Worm (Caenorhabditis elegans) whole organism, young adult: Measurements from ENCODE around the gene K01G12.3.
A peak's percentile ranks its signal among the peaks of the same experiment; 100 is the strongest.

Experiments used
- B0019.2 ChIP-seq: fragments of 200-800 bp; sonication (Bioruptor generic); conservative IDR thresholded peaks from 2 replicates; pipeline ENCODE4 v1.3.6; 2022; ENCODE audit warnings: missing genetic modification reagents, missing genetic modification characterization, missing compliant biosample characterization
- C06A6.2 ChIP-seq: fragments of 200-800 bp; sonication (Bioruptor generic); conservative IDR thresholded peaks from 2 replicates; pipeline ENCODE4 v1.3.6; 2022; ENCODE audit warnings: missing genetic modification characterization, missing compliant biosample characterization
- F22D6.2 ChIP-seq: sonication (generic microtip); optimal IDR thresholded peaks from 2 replicates; lab custom pipeline; 2016; ENCODE audit warnings: mild to moderate bottlenecking, missing genetic modification characterization, missing compliant biosample characterization
- F37B4.10 ChIP-seq: fragments of 200-800 bp; sonication (Bioruptor generic); IDR thresholded peaks from 2 replicates; pipeline ENCODE4 v1.3.6; 2022; ENCODE audit warnings: missing genetic modification characterization, missing compliant biosample characterization
- F49E8.2 ChIP-seq: sonication (generic microtip); optimal IDR thresholded peaks from 3 replicates; lab custom pipeline; 2017; ENCODE audit warnings: missing genetic modification characterization, mild to moderate bottlenecking, missing compliant biosample characterization, antibody characterized with exemption, moderate library complexity; ENCODE audit not compliant: insufficient read depth
- F57C9.4 ChIP-seq: sonication (generic microtip); optimal IDR thresholded peaks from 2 replicates; lab custom pipeline; 2017; ENCODE audit warnings: mild to moderate bottlenecking, missing genetic modification characterization, missing compliant biosample characterization
- K11D2.4 ChIP-seq: fragments of 200-800 bp; sonication (Bioruptor generic); IDR thresholded peaks from 2 replicates; pipeline ENCODE4 v1.3.6; 2022; ENCODE audit warnings: missing genetic modification reagents, missing genetic modification characterization, missing compliant biosample characterization
- K12H6.12 ChIP-seq: fragments of 200-800 bp; sonication (Bioruptor generic); optimal IDR thresholded peaks from 2 replicates; lab custom pipeline; 2018; ENCODE audit warnings: mild to moderate bottlenecking, missing genetic modification characterization, missing compliant biosample characterization
- Y79H2A.3 ChIP-seq: fragments of 200-800 bp; sonication (Bioruptor generic); conservative IDR thresholded peaks from 2 replicates; pipeline ENCODE4 v1.3.6; 2022; ENCODE audit warnings: missing genetic modification reagents, missing genetic modification characterization, missing compliant biosample characterization
- akir-1 ChIP-seq: fragments of 200-800 bp; sonication (Bioruptor generic); optimal IDR thresholded peaks from 2 replicates; lab custom pipeline; 2018; ENCODE audit warnings: mild to moderate bottlenecking, missing genetic modification characterization, moderate library complexity, missing compliant biosample characterization
- ama-1 ChIP-seq, 3 experiments: fragments of 150-350 bp in 1 of 3; sonication (generic microtip) in 2 of 3; optimal IDR thresholded peaks; 2 replicates each; lab custom pipeline; 2014 to 2018; ENCODE audit warnings: missing biosample characterization in 2 of 3, missing genetic modification characterization in 2 of 3, missing genetic modification reagents in 2 of 3
- bed-1 ChIP-seq: fragments of 200-800 bp; sonication (Bioruptor generic); IDR thresholded peaks from 2 replicates; pipeline ENCODE4 v1.3.6; 2022; ENCODE audit warnings: missing genetic modification reagents, missing genetic modification characterization, missing compliant biosample characterization
- bed-2 ChIP-seq: fragments of 200-800 bp; sonication (Bioruptor generic); IDR thresholded peaks from 2 replicates; pipeline ENCODE4 v1.3.6; 2022; ENCODE audit warnings: missing genetic modification reagents, missing genetic modification characterization, missing compliant biosample characterization
- ceh-58 ChIP-seq: fragments of 200-800 bp; sonication (Bioruptor generic); IDR thresholded peaks from 2 replicates; pipeline ENCODE4 v1.3.6; 2022; ENCODE audit warnings: missing genetic modification characterization, missing compliant biosample characterization
- die-1 ChIP-seq: sonication (generic microtip); optimal IDR thresholded peaks from 2 replicates; lab custom pipeline; 2016; ENCODE audit warnings: missing genotype, mild to moderate bottlenecking, missing genetic modification characterization, missing compliant biosample characterization
- dpff-1 ChIP-seq: sonication (generic microtip); optimal IDR thresholded peaks from 2 replicates; lab custom pipeline; 2017; ENCODE audit warnings: mild to moderate bottlenecking, missing genetic modification characterization, missing compliant biosample characterization
- ekl-4 ChIP-seq: fragments of 200-800 bp; sonication (Bioruptor generic); IDR thresholded peaks from 2 replicates; pipeline ENCODE4 v1.3.6; 2022; ENCODE audit warnings: missing genetic modification reagents, missing genetic modification characterization, missing compliant biosample characterization
- hlh-12 ChIP-seq: sonication (generic microtip); optimal IDR thresholded peaks from 2 replicates; lab custom pipeline; 2016; ENCODE audit warnings: missing genetic modification characterization, missing compliant biosample characterization
- hmg-1.2 ChIP-seq: fragments of 200-800 bp; sonication (Bioruptor generic); IDR thresholded peaks from 2 replicates; pipeline ENCODE4 v1.3.6; 2022; ENCODE audit warnings: missing genetic modification reagents, missing genetic modification characterization, missing compliant biosample characterization
- let-607 ChIP-seq, 2 experiments: fragments of 200-800 bp in 1 of 2; sonication (Bioruptor generic) in 1 of 2; sonication (generic microtip) in 1 of 2; optimal IDR thresholded peaks; 2 replicates each; lab custom pipeline; 2016 to 2018; ENCODE audit warnings: mild to moderate bottlenecking in 2 of 2, missing compliant biosample characterization in 2 of 2, missing genetic modification characterization in 2 of 2, moderate library complexity in 2 of 2, missing genotype in 1 of 2
- lin-26 ChIP-seq: fragments of 200-800 bp; sonication (Bioruptor generic); IDR thresholded peaks from 2 replicates; pipeline ENCODE4 v1.3.6; 2022; ENCODE audit warnings: missing genetic modification reagents, missing genetic modification characterization, missing compliant biosample characterization
- madf-10 ChIP-seq: sonication (generic microtip); optimal IDR thresholded peaks from 2 replicates; lab custom pipeline; 2016; ENCODE audit warnings: mild to moderate bottlenecking, missing genetic modification characterization, missing compliant biosample characterization
- madf-8 ChIP-seq: fragments of 200-800 bp; sonication (Bioruptor generic); conservative IDR thresholded peaks from 2 replicates; pipeline ENCODE4 v1.3.6; 2022; ENCODE audit warnings: missing genetic modification reagents, missing genetic modification characterization, missing compliant biosample characterization
- nfya-2 ChIP-seq: fragments of 200-800 bp; sonication (Bioruptor generic); IDR thresholded peaks from 2 replicates; pipeline ENCODE4 v1.3.6; 2022; ENCODE audit warnings: missing genetic modification reagents, missing genetic modification characterization, missing compliant biosample characterization
- rpc-1 ChIP-seq, 2 experiments: fragments of 150-350 bp in 1 of 2; sonication (generic microtip) in 1 of 2; optimal IDR thresholded peaks; 2 replicates each; lab custom pipeline; 2014 to 2018; ENCODE audit warnings: missing biosample characterization in 1 of 2, missing genetic modification characterization in 1 of 2, missing genetic modification reagents in 1 of 2, missing genotype in 1 of 2
- sea-2 ChIP-seq: fragments of 200-800 bp; sonication (Bioruptor generic); IDR thresholded peaks from 2 replicates; pipeline ENCODE4 v1.3.6; 2022; ENCODE audit warnings: missing genetic modification characterization, missing compliant biosample characterization
- snpc-4 ChIP-seq, 5 experiments: fragments of 150-350 bp in 1 of 5; sonication (generic microtip) in 4 of 5; optimal IDR thresholded peaks; 2 replicates each; lab custom pipeline; 2014 to 2018; ENCODE audit warnings: missing genetic modification characterization in 5 of 5, missing biosample characterization in 3 of 5, antibody characterized with exemption in 2 of 5, mild to moderate bottlenecking in 2 of 5, missing compliant biosample characterization in 2 of 5, missing genotype in 2 of 5, moderate library complexity in 2 of 5, missing genetic modification reagents in 1 of 5
- somi-1 ChIP-seq: fragments of 200-800 bp; sonication (Bioruptor generic); optimal IDR thresholded peaks from 2 replicates; lab custom pipeline; 2018; ENCODE audit warnings: mild to moderate bottlenecking, missing genetic modification characterization, missing compliant biosample characterization
- sptf-2 ChIP-seq: fragments of 200-800 bp; sonication (Bioruptor generic); optimal IDR thresholded peaks from 2 replicates; lab custom pipeline; 2018; ENCODE audit warnings: mild to moderate bottlenecking, missing genetic modification characterization, missing compliant biosample characterization
- xnd-1 ChIP-seq: sonication (generic microtip); optimal IDR thresholded peaks from 2 replicates; lab custom pipeline; 2016; ENCODE audit warnings: missing genotype, missing genetic modification reagents, missing genetic modification characterization, missing compliant biosample characterization
- zfh-2 ChIP-seq: fragments of 200-800 bp; sonication (Bioruptor generic); conservative IDR thresholded peaks from 2 replicates; pipeline ENCODE4 v1.3.6; 2022; ENCODE audit warnings: missing genetic modification reagents, missing genetic modification characterization, missing compliant biosample characterization
- ztf-3 ChIP-seq: fragments of 200-800 bp; sonication (Bioruptor generic); optimal IDR thresholded peaks from 2 replicates; lab custom pipeline; 2018; ENCODE audit warnings: mild to moderate bottlenecking, missing genetic modification characterization, missing compliant biosample characterization

K01G12.3 gene

ce11 chrIV:14177058-14177457 lies 16.2 kb upstream of the K01G12.3 start, which contains the start of gene R05A10.2:
Gene R05A10.2, plus strand, starts transcription at chrIV:14177271.
- TF ChIP-seq ekl-4 (GFP tag; lab: Robert Waterston, UW) (no peak), let-607 (tag; optimal IDR thresholded peaks at IDR 0.05; lab: Kevin White, UChicago) (no peak), F57C9.4 (tag; lab: Kevin White, UChicago) (no peak), zfh-2 (no peak), hlh-12 (tag; lab: Kevin White, UChicago) (no peak), nfya-2 (GFP tag; lab: Robert Waterston, UW) (no peak), K11D2.4 (GFP tag; lab: Robert Waterston, UW) (no peak), madf-10 (tag; lab: Kevin White, UChicago) (no peak), K12H6.12 (tag; lab: Kevin White, UChicago) (no peak), Y79H2A.3 (GFP tag; lab: Robert Waterston, UW) (no peak), ztf-3 (GFP tag; lab: Kevin White, UChicago) (no peak), F37B4.10 (GFP tag; lab: Robert Waterston, UW) (no peak), F49E8.2 (no peak), sptf-2 (no peak), madf-8 (GFP tag; lab: Robert Waterston, UW) (no peak), F22D6.2 (tag; lab: Kevin White, UChicago) (no peak)
- TF ChIP-seq, all 124 proteins: peak for 0

ce11 chrIV:14182077-14182476 lies 11.2 kb upstream of the K01G12.3 start, which contains the start of gene R05A10.1:
Gene R05A10.1, plus strand, starts transcription at chrIV:14182377.
- TF ChIP-seq die-1 (no peak), snpc-4 (GFP tag; optimal IDR thresholded peaks at IDR 0.05; lab: Kevin White, UChicago) (peak; percentile 30), snpc-4 (tag; optimal IDR thresholded peaks at IDR 0.05; lab: Kevin White, UChicago) (no peak)
- TF ChIP-seq, all 124 proteins: peak for 1

ce11 chrIV:14186264-14186663 lies 7.0 kb upstream of the K01G12.3 start:
- TF ChIP-seq hmg-1.2 (GFP tag; lab: Robert Waterston, UW) (no peak), bed-1 (GFP tag; lab: Robert Waterston, UW) (no peak), B0019.2 (GFP tag; lab: Robert Waterston, UW) (no peak), ceh-58 (GFP tag; lab: Robert Waterston, UW) (no peak), C06A6.2 (GFP tag; lab: Robert Waterston, UW) (no peak), xnd-1 (tag; lab: Kevin White, UChicago) (no peak)

ce11 chrIV:14191919-14192318 lies 1.4 kb upstream of the K01G12.3 start, which contains the start of gene K01G12.22:
Gene K01G12.22, plus strand, starts transcription at chrIV:14192219.
- TF ChIP-seq somi-1 (GFP tag; lab: Kevin White, UChicago) (no peak), dpff-1 (tag; lab: Kevin White, UChicago) (no peak), lin-26 (GFP tag; lab: Robert Waterston, UW) (no peak), sea-2 (no peak), ama-1 (optimal IDR thresholded peaks at IDR 0.05; lab: Kevin White, UChicago) (no peak), ama-1 (GFP tag; optimal IDR thresholded peaks at IDR 0.05; lab: Kevin White, UChicago) (no peak), akir-1 (GFP tag; lab: Kevin White, UChicago) (no peak), rpc-1 (optimal IDR thresholded peaks at IDR 0.05; lab: Kevin White, UChicago) (no peak), rpc-1 (tag; optimal IDR thresholded peaks at IDR 0.05; lab: Kevin White, UChicago) (no peak), bed-2 (GFP tag; lab: Robert Waterston, UW) (no peak)
- TF ChIP-seq, all 124 proteins: peak for 0
